Worm (Caenorhabditis elegans) whole organism, early embryonic: ENCODE data around the gene gid-8.

Source experiments
- B0310.2 ChIP-seq: sonication (generic microtip); optimal IDR thresholded peaks from 2 replicates; lab custom pipeline; 2016; ENCODE audit warnings: mild to moderate bottlenecking, missing genetic modification characterization, missing compliant biosample characterization
- F13C5.2 ChIP-seq: sonication (generic microtip); optimal IDR thresholded peaks from 2 replicates; lab custom pipeline; 2017; ENCODE audit warnings: mild to moderate bottlenecking, missing genetic modification characterization, inconsistent platforms, missing compliant biosample characterization
- aly-1 ChIP-seq: sonication (generic microtip); optimal IDR thresholded peaks from 2 replicates; lab custom pipeline; 2016; ENCODE audit warnings: missing genetic modification characterization, missing compliant biosample characterization
- ama-1 ChIP-seq: fragments of 150-350 bp; optimal IDR thresholded peaks from 2 replicates; lab custom pipeline; 2014
- ceh-13 ChIP-seq: fragments of 200-800 bp; sonication (Bioruptor generic); optimal IDR thresholded peaks from 2 replicates; lab custom pipeline; 2018; ENCODE audit warnings: mild to moderate bottlenecking, missing genetic modification characterization, missing compliant biosample characterization
- ceh-36 ChIP-seq: sonication (generic microtip); optimal IDR thresholded peaks from 2 replicates; lab custom pipeline; 2016; ENCODE audit warnings: missing genetic modification characterization, inconsistent platforms, missing compliant biosample characterization
- ets-7 ChIP-seq: sonication (generic microtip); optimal IDR thresholded peaks from 2 replicates; lab custom pipeline; 2016; ENCODE audit warnings: missing genotype, missing genetic modification characterization, missing compliant biosample characterization
- flt-1 ChIP-seq: fragments of 200-800 bp; sonication (Bioruptor generic); IDR thresholded peaks from 2 replicates; pipeline ENCODE4 v1.3.6; 2022; ENCODE audit warnings: missing genetic modification characterization, missing compliant biosample characterization
- hmbx-1 ChIP-seq: sonication (generic microtip); optimal IDR thresholded peaks from 2 replicates; lab custom pipeline; 2016; ENCODE audit warnings: mild to moderate bottlenecking, missing genetic modification characterization, missing compliant biosample characterization
- hmg-4 ChIP-seq: fragments of 200-800 bp; sonication (Bioruptor generic); optimal IDR thresholded peaks from 2 replicates; lab custom pipeline; 2018; ENCODE audit warnings: mild to moderate bottlenecking, missing genetic modification characterization, missing compliant biosample characterization
- hnd-1 ChIP-seq: sonication (generic microtip); optimal IDR thresholded peaks from 2 replicates; lab custom pipeline; 2016; ENCODE audit warnings: missing genetic modification characterization, missing compliant biosample characterization
- pes-1 ChIP-seq: fragments of 200-800 bp; sonication (Bioruptor generic); IDR thresholded peaks from 2 replicates; pipeline ENCODE4 v1.3.6; 2022; ENCODE audit warnings: missing genetic modification reagents, missing genetic modification characterization, missing compliant biosample characterization
- scrt-1 ChIP-seq: fragments of 200-800 bp; sonication (Bioruptor generic); IDR thresholded peaks from 2 replicates; pipeline ENCODE4 v1.3.6; 2022; ENCODE audit warnings: missing genetic modification characterization, missing compliant biosample characterization
- sea-1 ChIP-seq: fragments of 200-800 bp; sonication (Bioruptor generic); conservative IDR thresholded peaks from 2 replicates; pipeline ENCODE4 v1.3.6; 2022; ENCODE audit warnings: missing genetic modification characterization, missing compliant biosample characterization
- tbx-11 ChIP-seq: fragments of 200-800 bp; sonication (Bioruptor generic); IDR thresholded peaks from 2 replicates; pipeline ENCODE4 v1.3.6; 2022; ENCODE audit warnings: missing genetic modification characterization, missing compliant biosample characterization
- tbx-37 ChIP-seq: fragments of 200-800 bp; sonication (Bioruptor generic); conservative IDR thresholded peaks from 2 replicates; pipeline ENCODE4 v1.3.6; 2022; ENCODE audit warnings: missing genetic modification reagents, missing genetic modification characterization, missing compliant biosample characterization
- tra-4 ChIP-seq: sonication (generic microtip); optimal IDR thresholded peaks from 2 replicates; lab custom pipeline; 2017; ENCODE audit warnings: missing genetic modification characterization, missing compliant biosample characterization

gid-8 gene

ce11 chrV:1459374-1459926, 8.1 kb upstream of the gid-8 start:
- TF ChIP-seq ets-7: no peak
- TF ChIP-seq flt-1: no peak
- no peak for TF ChIP-seq hmbx-1
- no peak for TF ChIP-seq tbx-37 (GFP tag; lab: Robert Waterston, UW)
- no peak for TF ChIP-seq ceh-13 (GFP tag; lab: Kevin White, UChicago)
- no peak for TF ChIP-seq F13C5.2 (tag; lab: Kevin White, UChicago)
- TF ChIP-seq scrt-1: no peak
- no peak for TF ChIP-seq aly-1 (tag; lab: Kevin White, UChicago)
- no peak for TF ChIP-seq hmg-4 (GFP tag; lab: Kevin White, UChicago)
- TF ChIP-seq pes-1 (GFP tag; lab: Robert Waterston, UW): no peak
- no peak for TF ChIP-seq tbx-11 (GFP tag; lab: Robert Waterston, UW)
- TF ChIP-seq sea-1 (GFP tag; lab: Robert Waterston, UW): no peak

ce11 chrV:1460069-1460468, 7.5 kb upstream of the gid-8 start, which contains the start of gene hacd-1:
hacd-1 (plus strand) TSS chrV:1460369.
- TF ChIP-seq aly-1 (tag; lab: Kevin White, UChicago) (no peak), ets-7 (no peak), hmbx-1 (no peak), F13C5.2 (tag; lab: Kevin White, UChicago) (no peak), flt-1 (no peak), pes-1 (GFP tag; lab: Robert Waterston, UW) (no peak), ceh-13 (GFP tag; lab: Kevin White, UChicago) (no peak), tbx-37 (GFP tag; lab: Robert Waterston, UW) (no peak), hmg-4 (GFP tag; lab: Kevin White, UChicago) (no peak), tra-4 (tag; lab: Kevin White, UChicago) (no peak), hnd-1 (no peak), scrt-1 (no peak), ama-1 (lab: Kevin White, UChicago) (no peak), ceh-36 (no peak), tbx-11 (GFP tag; lab: Robert Waterston, UW) (no peak), B0310.2 (tag; lab: Kevin White, UChicago) (no peak), sea-1 (GFP tag; lab: Robert Waterston, UW) (no peak)

DNA sequence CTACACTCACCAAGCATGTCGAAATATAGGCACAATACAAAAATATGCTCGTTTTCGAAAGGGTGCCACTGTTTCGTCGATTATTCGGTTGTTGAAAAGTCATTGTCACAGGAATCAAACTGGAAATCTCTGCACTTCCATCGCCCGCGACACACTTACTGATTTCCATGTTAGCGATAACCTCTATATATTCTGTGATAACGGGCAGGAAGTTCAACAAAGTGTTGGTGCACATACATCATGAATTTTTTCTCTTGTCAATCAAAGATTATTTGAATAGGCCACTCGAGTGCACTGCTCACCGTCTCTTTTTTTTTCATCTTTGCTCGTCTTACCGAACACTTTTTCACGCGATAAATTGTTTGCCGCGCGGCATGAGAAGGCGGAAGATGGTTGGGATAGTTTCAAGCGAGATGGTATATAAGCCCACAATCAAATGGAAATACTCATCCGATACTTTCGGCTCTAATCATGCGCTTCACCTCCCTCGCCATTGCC, 3.0 kb upstream of the gid-8 start, which contains the start of the genes fpn-1.2 and pqn-54:
TSS of gene fpn-1.2 (minus strand) at position 157 of the 498 bp plus-strand sequence.
TSS of gene pqn-54 (plus strand) at position 448 of the 498 bp plus-strand sequence.
- TF ChIP-seq flt-1 (no peak), tbx-37 (GFP tag; lab: Robert Waterston, UW) (no peak), ama-1 (lab: Kevin White, UChicago) (no peak), hmg-4 (GFP tag; lab: Kevin White, UChicago) (no peak), tra-4 (tag; lab: Kevin White, UChicago) (no peak), hnd-1 (no peak), ceh-13 (GFP tag; lab: Kevin White, UChicago) (no peak), scrt-1 (no peak), F13C5.2 (tag; lab: Kevin White, UChicago) (no peak), ets-7 (no peak), hmbx-1 (no peak)

DNA sequence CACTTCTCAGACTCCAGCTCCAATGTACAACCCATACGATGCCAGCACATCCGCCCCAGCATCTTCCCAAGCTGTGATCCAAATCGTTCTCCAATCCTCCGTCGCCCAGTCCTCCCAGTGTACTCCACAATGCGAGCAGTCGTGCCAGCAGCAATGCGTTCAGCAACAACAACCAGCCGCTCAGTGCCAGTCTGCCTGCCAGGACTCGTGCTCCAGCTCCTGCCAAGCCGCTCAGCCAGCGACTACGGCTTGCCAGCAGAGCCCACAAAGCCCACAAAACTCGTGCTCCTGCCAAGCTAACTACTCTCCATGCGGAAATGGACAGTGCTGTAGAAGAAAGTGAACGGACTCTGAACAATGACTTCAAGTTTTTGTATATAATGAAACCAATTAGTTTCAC, 1.6 kb upstream of the gid-8 start:
- no peak for TF ChIP-seq ceh-13 (GFP tag; lab: Kevin White, UChicago)
- TF ChIP-seq tbx-37 (GFP tag; lab: Robert Waterston, UW): no peak
- TF ChIP-seq scrt-1: no peak
- TF ChIP-seq ama-1 (lab: Kevin White, UChicago): no peak
- no peak for TF ChIP-seq ets-7
- no peak for TF ChIP-seq hmbx-1

ce11 chrV:1466949-1467348, 595 bp upstream of the gid-8 start:
- TF ChIP-seq aly-1 (tag; lab: Kevin White, UChicago) (no peak), tbx-11 (GFP tag; lab: Robert Waterston, UW) (no peak), hmbx-1 (no peak), hnd-1 (no peak), ama-1 (lab: Kevin White, UChicago) (no peak), B0310.2 (tag; lab: Kevin White, UChicago) (no peak), ceh-36 (no peak), ceh-13 (GFP tag; lab: Kevin White, UChicago) (no peak), sea-1 (GFP tag; lab: Robert Waterston, UW) (no peak), ets-7 (no peak), flt-1 (no peak)

- TF ChIP-seq F13C5.2 (tag; lab: Kevin White, UChicago): no peak
- no peak for TF ChIP-seq tra-4 (tag; lab: Kevin White, UChicago)
- TF ChIP-seq hnd-1: no peak
- no peak for TF ChIP-seq aly-1 (tag; lab: Kevin White, UChicago)
- TF ChIP-seq hmg-4 (GFP tag; lab: Kevin White, UChicago): no peak
- TF ChIP-seq pes-1 (GFP tag; lab: Robert Waterston, UW): no peak
- no peak for TF ChIP-seq sea-1 (GFP tag; lab: Robert Waterston, UW)
- TF ChIP-seq tbx-37 (GFP tag; lab: Robert Waterston, UW): no peak
- TF ChIP-seq ets-7: no peak
- no peak for TF ChIP-seq ceh-13 (GFP tag; lab: Kevin White, UChicago)
- no peak for TF ChIP-seq flt-1
Measured at ce11 chrV:1468905-1469304, 1.4 kb downstream of the gid-8 start.

DNA sequence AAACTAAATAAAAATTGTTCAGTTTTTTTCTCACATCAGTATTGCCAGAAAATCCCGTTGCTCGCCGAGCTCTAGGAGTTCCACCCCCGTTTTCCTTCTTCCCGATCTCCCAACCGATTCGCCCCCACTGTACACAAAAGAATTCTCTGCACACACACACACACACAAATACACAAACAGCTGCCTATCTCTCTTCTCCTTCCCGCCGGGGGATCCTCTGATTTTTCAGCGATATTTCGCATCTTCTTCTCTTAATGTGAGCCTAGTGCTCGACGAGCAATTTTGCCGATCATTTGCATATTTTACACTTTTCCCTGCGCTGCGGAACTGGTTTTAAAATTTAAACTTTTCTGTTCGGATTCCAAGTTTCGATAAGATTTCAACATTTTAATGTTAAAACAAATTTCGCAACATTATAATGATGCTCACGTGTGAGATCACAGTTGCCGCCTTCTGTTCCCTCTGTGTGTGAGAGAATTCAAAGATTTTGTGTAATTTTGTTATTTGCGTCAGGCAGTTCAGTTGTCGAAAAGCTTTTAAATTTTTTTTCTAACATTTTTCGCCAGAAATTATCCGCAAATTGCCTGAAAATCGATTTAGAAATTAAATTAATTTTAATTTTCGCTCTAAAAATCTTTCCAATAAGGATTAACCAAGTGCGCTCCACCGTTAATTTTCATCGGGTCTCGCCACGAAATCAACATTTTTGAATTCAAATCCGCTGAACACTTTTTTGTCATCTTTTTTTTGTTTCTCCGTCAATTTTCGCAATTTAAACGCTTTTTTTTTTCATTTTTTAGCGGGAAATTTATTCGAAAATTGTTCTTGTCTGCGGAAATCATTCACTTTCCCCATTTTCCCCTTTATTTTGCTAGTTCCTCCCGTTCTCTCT, 3.8 kb downstream of the gid-8 start:
- TF ChIP-seq aly-1 (tag; lab: Kevin White, UChicago): no peak
- TF ChIP-seq ets-7: no peak
- TF ChIP-seq ceh-36: peak; percentile 6
- peak; percentile 46 for TF ChIP-seq hmg-4 (GFP tag; lab: Kevin White, UChicago)
- TF ChIP-seq pes-1 (GFP tag; lab: Robert Waterston, UW): no peak
